Fruit fly (Drosophila melanogaster): ENCODE data around the gene CG15864.
A peak's percentile ranks its signal among the peaks of the same experiment; 100 is the strongest.

Gene CG15864

dm6 chr3R:8233864-8234263 lies 14.4 kb upstream of the CG15864 start (continued):
- TF ChIP-seq Oaz (GFP tag; IDR thresholded peaks at IDR 0.05) (peak; percentile 42; the same call in 1 of the 2 replicates), CG10979 (tag; optimal IDR thresholded peaks at IDR 0.05) (peak; percentile 35), CG8290 (GFP tag; optimal IDR thresholded peaks at IDR 0.05) (no peak), CG8290 (tag; optimal IDR thresholded peaks at IDR 0.05) (peak in 1 of 2 experiments; percentile 11), lola (GFP tag; optimal IDR thresholded peaks at IDR 0.05) (peak in 1 of 3 experiments; percentile 38), CG9609 (GFP tag; optimal IDR thresholded peaks at IDR 0.05) (no peak), corto (GFP tag; optimal IDR thresholded peaks at IDR 0.05) (no peak), CG11398 (GFP tag; optimal IDR thresholded peaks at IDR 0.05) (no peak), CG12391 (tag; optimal IDR thresholded peaks at IDR 0.05) (peak; percentile 41), pb (GFP tag; optimal IDR thresholded peaks at IDR 0.05) (no peak), vvl (GFP tag; IDR thresholded peaks at IDR 0.05) (0 out of 2 replicates have a peak, but pooled peaks have one; percentile 13), pan (optimal IDR thresholded peaks at IDR 0.05) (peak in 1 of 2 experiments; percentile 61), pan (GFP tag; optimal IDR thresholded peaks at IDR 0.05 in 1 of 2, IDR thresholded peaks at IDR 0.05 in 1 of 2) (no peak), chif (GFP tag; optimal IDR thresholded peaks at IDR 0.05) (peak in 1 of 2 experiments; percentile 48), Trl (optimal IDR thresholded peaks at IDR 0.05) (peak in 1 of 2 experiments; percentile 23), Trl (GFP tag; optimal IDR thresholded peaks at IDR 0.05) (no peak), Dll (GFP tag; IDR thresholded peaks at IDR 0.05; ENCODE audit: partially characterized antibody) (0 out of 4 replicates have a peak, but pooled peaks have one; percentile 5), CG7556 (GFP tag; optimal IDR thresholded peaks at IDR 0.05) (peak; percentile 14), prd (optimal IDR thresholded peaks at IDR 0.05) (no peak), prd (GFP tag; IDR thresholded peaks at IDR 0.05) (peak; percentile 16; the same call in 1 of the 3 replicates), CG14050 (GFP tag; IDR thresholded peaks at IDR 0.05) (peak; percentile 37; the same call in 1 of the 3 replicates), pita (GFP tag; optimal IDR thresholded peaks at IDR 0.05) (no peak), CG6654 (GFP tag; optimal IDR thresholded peaks at IDR 0.05) (no peak), CTCF (GFP tag; optimal IDR thresholded peaks at IDR 0.05) (no peak), CG18262 (tag; optimal IDR thresholded peaks at IDR 0.05) (peak; percentile 29), CG2875 (GFP tag; optimal IDR thresholded peaks at IDR 0.05) (peak; percentile 17), Ets65A (GFP tag) (peak; percentile 55), CG15696 (tag; optimal IDR thresholded peaks at IDR 0.05) (peak; percentile 1), gce (GFP tag; IDR thresholded peaks at IDR 0.05) (0 out of 3 replicates have a peak, but pooled peaks have one; percentile 25)

- TF ChIP-seq pita (GFP tag; optimal IDR thresholded peaks at IDR 0.05), result no peak
- peak; percentile 62 for TF ChIP-seq CG18764 (GFP tag; optimal IDR thresholded peaks at IDR 0.05)
- peak; percentile 64 for TF ChIP-seq tgo (GFP tag; IDR thresholded peaks at IDR 0.05)
- TF ChIP-seq CG1024 (GFP tag; IDR thresholded peaks at IDR 0.05), result peak; percentile 36
- peak; percentile 95 for TF ChIP-seq CG9437 (GFP tag; optimal IDR thresholded peaks at IDR 0.05)
- peak; percentile 23 for TF ChIP-seq CG10565 (GFP tag; optimal IDR thresholded peaks at IDR 0.05)
- peak; percentile 56 for TF ChIP-seq dm (GFP tag; optimal IDR thresholded peaks at IDR 0.05)
- TF ChIP-seq CoRest (tag; optimal IDR thresholded peaks at IDR 0.05), result peak; percentile 97
- TF ChIP-seq CG15479 (GFP tag; optimal IDR thresholded peaks at IDR 0.05), result no peak
- peak; percentile 77 for TF ChIP-seq CG12219 (GFP tag; optimal IDR thresholded peaks at IDR 0.05)
- TF ChIP-seq Hr78 (GFP tag; optimal IDR thresholded peaks at IDR 0.05), result peak in 1 of 2 experiments; percentile 87
- no peak for TF ChIP-seq da (GFP tag; optimal IDR thresholded peaks at IDR 0.05)
- peak; percentile 77 for TF ChIP-seq CG10274 (GFP tag; optimal IDR thresholded peaks at IDR 0.05)
- TF ChIP-seq Poxn (GFP tag; IDR thresholded peaks at IDR 0.05), result 0 out of 2 replicates have a peak, but pooled peaks have one; percentile 13
- TF ChIP-seq org-1 (GFP tag; optimal IDR thresholded peaks at IDR 0.05), result peak; percentile 90
- peak; percentile 57; the same call in 1 of the 2 replicates for TF ChIP-seq sim (GFP tag; IDR thresholded peaks at IDR 0.05)
- TF ChIP-seq CG15514 (GFP tag; optimal IDR thresholded peaks at IDR 0.05), result peak; percentile 98
- TF ChIP-seq odd (GFP tag; optimal IDR thresholded peaks at IDR 0.05), result peak; percentile 95
- TF ChIP-seq CG12659 (GFP tag; optimal IDR thresholded peaks at IDR 0.05), result peak; percentile 95
- peak; percentile 90 for TF ChIP-seq PHDP (tag; optimal IDR thresholded peaks at IDR 0.05)
- TF ChIP-seq tll (GFP tag; optimal IDR thresholded peaks at IDR 0.05), result no peak
- TF ChIP-seq CG8924 (tag; optimal IDR thresholded peaks at IDR 0.05), result peak; percentile 95
Observed at dm6 chr3R:8239472-8240301, 8.6 kb upstream of the CG15864 start.
